Fruit fly (Drosophila melanogaster): ENCODE data around the gene CG9331.

Gene CG9331

dm6 chr2L:20822489-20823195 lies at the start of gene CG9331 (continued):
- TF ChIP-seq CG8765 (GFP tag; IDR thresholded peaks at IDR 0.05): no peak
- TF ChIP-seq Camta (GFP tag; optimal IDR thresholded peaks at IDR 0.05): no peak
- TF ChIP-seq Dp (GFP tag; optimal IDR thresholded peaks at IDR 0.05): no peak
- peak; percentile 24; the same call in 1 of the 2 replicates for TF ChIP-seq MBD-R2 (GFP tag; IDR thresholded peaks at IDR 0.05)
- TF ChIP-seq cato (GFP tag; optimal IDR thresholded peaks at IDR 0.05; ENCODE audit: borderline replicate concordance): no peak
- no peak for TF ChIP-seq sens-2 (GFP tag; IDR thresholded peaks at IDR 0.05)
- peak in 1 of 2 experiments; percentile 62 for TF ChIP-seq eve (GFP tag; optimal IDR thresholded peaks at IDR 0.05)
- TF ChIP-seq sna (GFP tag; IDR thresholded peaks at IDR 0.05; ENCODE audit: partially characterized antibody): peak; percentile 54; the same call in 1 of the 2 replicates
- peak; percentile 59; the same call in 2 of the 3 replicates for TF ChIP-seq CG34224 (GFP tag; IDR thresholded peaks at IDR 0.05; ENCODE audit: partially characterized antibody)
- TF ChIP-seq CG6813 (GFP tag; optimal IDR thresholded peaks at IDR 0.05): peak; percentile 38
- TF ChIP-seq otp (GFP tag; IDR thresholded peaks at IDR 0.05): 0 out of 3 replicates have a peak, but pooled peaks have one; percentile 30
- no peak for TF ChIP-seq CG8924 (tag; optimal IDR thresholded peaks at IDR 0.05)
- TF ChIP-seq hkb (optimal IDR thresholded peaks at IDR 0.05): peak; percentile 58
- TF ChIP-seq hkb (GFP tag; IDR thresholded peaks at IDR 0.05): no peak
- TF ChIP-seq oc (tag; optimal IDR thresholded peaks at IDR 0.05): peak; percentile 36
- TF ChIP-seq CG9215 (GFP tag; IDR thresholded peaks at IDR 0.05): peak; percentile 84
- no peak for TF ChIP-seq ATbp (GFP tag; optimal IDR thresholded peaks at IDR 0.05)
- TF ChIP-seq Trl (optimal IDR thresholded peaks at IDR 0.05): peak; percentile 55 to 66
- TF ChIP-seq Trl (GFP tag; optimal IDR thresholded peaks at IDR 0.05): no peak
- peak; percentile 85 for TF ChIP-seq Elba2 (GFP tag; optimal IDR thresholded peaks at IDR 0.05)
- TF ChIP-seq D (optimal IDR thresholded peaks at IDR 0.05): peak; percentile 5
- no peak for TF ChIP-seq D (GFP tag; optimal IDR thresholded peaks at IDR 0.05)
- 0 out of 3 replicates have a peak, but pooled peaks have one; percentile 47 for TF ChIP-seq mld (GFP tag; IDR thresholded peaks at IDR 0.05; ENCODE audit: partially characterized antibody)
- peak; percentile 46 for TF ChIP-seq ftz-f1 (GFP tag; optimal IDR thresholded peaks at IDR 0.05)
- TF ChIP-seq stwl (tag; optimal IDR thresholded peaks at IDR 0.05): no peak
- no peak for TF ChIP-seq exex (tag; optimal IDR thresholded peaks at IDR 0.05)
- no peak for TF ChIP-seq CG1602 (GFP tag; optimal IDR thresholded peaks at IDR 0.05)
- TF ChIP-seq lola (GFP tag; optimal IDR thresholded peaks at IDR 0.05): no peak
- TF ChIP-seq gcm2 (GFP tag; optimal IDR thresholded peaks at IDR 0.05): no peak
- TF ChIP-seq sens (GFP tag): peak; percentile 27
- no peak for TF ChIP-seq CG10321 (GFP tag; IDR thresholded peaks at IDR 0.05)
- TF ChIP-seq Hr51 (GFP tag; optimal IDR thresholded peaks at IDR 0.05): no peak
- peak; percentile 45 for TF ChIP-seq CG9437 (GFP tag; optimal IDR thresholded peaks at IDR 0.05)
- peak; percentile 77; the same call in 2 of the 4 replicates for TF ChIP-seq chinmo (GFP tag; IDR thresholded peaks at IDR 0.05; ENCODE audit: partially characterized antibody)
- TF ChIP-seq CG5245 (GFP tag; optimal IDR thresholded peaks at IDR 0.05): no peak
- TF ChIP-seq Bdp1 (GFP tag; optimal IDR thresholded peaks at IDR 0.05): no peak
- peak; percentile 70 for TF ChIP-seq zen (tag; optimal IDR thresholded peaks at IDR 0.05)
- TF ChIP-seq ranshi (GFP tag; IDR thresholded peaks at IDR 0.05): no peak
- no peak for TF ChIP-seq CG6689 (GFP tag; IDR thresholded peaks at IDR 0.05)
- no peak for TF ChIP-seq CG2116 (GFP tag; optimal IDR thresholded peaks at IDR 0.05)
- TF ChIP-seq kni (GFP tag; optimal IDR thresholded peaks at IDR 0.05): peak; percentile 86
- no peak for TF ChIP-seq CG16779 (GFP tag; IDR thresholded peaks at IDR 0.05)
- no peak for TF ChIP-seq CG11695 (GFP tag; IDR thresholded peaks at IDR 0.05)
- peak; percentile 20; the same call in 1 of the 2 replicates for TF ChIP-seq CG9932 (GFP tag; IDR thresholded peaks at IDR 0.05)
- TF ChIP-seq Blimp-1 (GFP tag; optimal IDR thresholded peaks at IDR 0.05): peak; percentile 76
- peak; percentile 29 for TF ChIP-seq CG12071 (GFP tag; optimal IDR thresholded peaks at IDR 0.05)
- TF ChIP-seq abd-A (tag; optimal IDR thresholded peaks at IDR 0.05): peak; percentile 92
- TF ChIP-seq CG2202 (tag; optimal IDR thresholded peaks at IDR 0.05): no peak
- TF ChIP-seq CG18476 (GFP tag; optimal IDR thresholded peaks at IDR 0.05): peak; percentile 93
- TF ChIP-seq CG2889 (GFP tag; IDR thresholded peaks at IDR 0.05): no peak

All from whole organism, embryonic.